Fruit fly (Drosophila melanogaster) whole organism, prepupa: ENCODE data around the gene CG12535.

Source experiments
- CG11294 ChIP-seq: fragments of 200-800 bp; sonication (Bioruptor generic); IDR thresholded peaks from 2 replicates; pipeline ENCODE4 v1.3.6; 2022; ENCODE audit warnings: missing biosample characterization, missing genetic modification characterization
- CG11902 ChIP-seq: fragments of 200-800 bp; sonication (Bioruptor generic); optimal IDR thresholded peaks from 3 replicates; lab custom pipeline; 2016; ENCODE audit warnings: missing biosample characterization, missing genetic modification characterization
- CG15336 ChIP-seq: fragments of 200-800 bp; sonication (Bioruptor generic); IDR thresholded peaks from 2 replicates; pipeline ENCODE4 v1.3.6; 2022; ENCODE audit warnings: missing biosample characterization, missing genetic modification characterization
- CG3032 ChIP-seq: fragments of 200-800 bp; optimal IDR thresholded peaks from 2 replicates; lab custom pipeline; 2019; ENCODE audit warnings: missing biosample characterization, mild to moderate bottlenecking, missing genetic modification characterization, moderate library complexity
- CG32006 ChIP-seq: fragments of 200-800 bp; sonication (Bioruptor generic); optimal IDR thresholded peaks from 3 replicates; lab custom pipeline; 2017; ENCODE audit warnings: missing biosample characterization, mild to moderate bottlenecking, missing genetic modification characterization
- CG3919 ChIP-seq: fragments of 200-800 bp; sonication (Bioruptor generic); optimal IDR thresholded peaks from 3 replicates; lab custom pipeline; 2016; ENCODE audit warnings: missing biosample characterization, missing genetic modification characterization
- CG4318 ChIP-seq: fragments of 200-800 bp; sonication (Bioruptor generic); optimal IDR thresholded peaks from 3 replicates; lab custom pipeline; 2017; ENCODE audit warnings: missing biosample characterization, mild to moderate bottlenecking, missing genetic modification characterization
- CG6163 ChIP-seq: fragments of 200-800 bp; sonication (Bioruptor generic); IDR thresholded peaks from 3 replicates; pipeline ENCODE4 v1.3.6; 2022; ENCODE audit warnings: missing biosample characterization, missing genetic modification characterization
- CG6276 ChIP-seq: fragments of 200-800 bp; sonication (Bioruptor generic); optimal IDR thresholded peaks from 2 replicates; lab custom pipeline; 2017; ENCODE audit warnings: missing biosample characterization, mild to moderate bottlenecking, missing genetic modification characterization
- CG6854 ChIP-seq: fragments of 200-800 bp; sonication (Bioruptor generic); optimal IDR thresholded peaks from 2 replicates; lab custom pipeline; 2017; ENCODE audit warnings: missing biosample characterization, mild to moderate bottlenecking, missing genetic modification characterization
- CG8119 ChIP-seq: fragments of 200-800 bp; sonication (Bioruptor generic); IDR thresholded peaks from 3 replicates; pipeline ENCODE4 v1.3.6; 2022; ENCODE audit warnings: missing biosample characterization, missing genetic modification characterization
- CG8632 ChIP-seq: fragments of 200-800 bp; sonication (Bioruptor generic); optimal IDR thresholded peaks from 3 replicates; lab custom pipeline; 2016; ENCODE audit warnings: missing biosample characterization, missing genetic modification characterization
- Eip78C ChIP-seq: fragments of 200-800 bp; sonication (Bioruptor generic); peaks from one replicate; lab custom pipeline; 2016; ENCODE audit warnings: missing biosample characterization, missing genetic modification characterization
- Eip93F ChIP-seq: fragments of 200-800 bp; sonication (Bioruptor generic); optimal IDR thresholded peaks from 2 replicates; lab custom pipeline; 2016; ENCODE audit warnings: missing biosample characterization, mild to moderate bottlenecking, missing genetic modification characterization
- Gug ChIP-seq: fragments of 200-800 bp; sonication (Bioruptor generic); IDR thresholded peaks from 2 replicates; pipeline ENCODE4 v1.3.6; 2022; ENCODE audit warnings: missing biosample characterization, missing genetic modification characterization
- Hr4 ChIP-seq: fragments of 200-800 bp; sonication (Bioruptor generic); optimal IDR thresholded peaks from 3 replicates; lab custom pipeline; 2016; ENCODE audit warnings: missing biosample characterization, missing genetic modification characterization
- Lpt ChIP-seq: fragments of 200-800 bp; sonication (Bioruptor generic); optimal IDR thresholded peaks from 3 replicates; lab custom pipeline; 2016; ENCODE audit warnings: missing biosample characterization, missing genetic modification characterization
- Met ChIP-seq: fragments of 200-800 bp; sonication (Bioruptor generic); optimal IDR thresholded peaks from 3 replicates; lab custom pipeline; 2016; ENCODE audit warnings: missing biosample characterization, missing genetic modification characterization
- OdsH ChIP-seq: fragments of 200-800 bp; sonication (Bioruptor generic); optimal IDR thresholded peaks from 3 replicates; lab custom pipeline; 2016; ENCODE audit warnings: missing biosample characterization, missing genetic modification characterization
- Sox102F ChIP-seq: fragments of 200-800 bp; sonication (Bioruptor generic); optimal IDR thresholded peaks from 2 replicates; lab custom pipeline; 2016; ENCODE audit warnings: missing biosample characterization, mild to moderate bottlenecking, missing genetic modification characterization
- Sox14 ChIP-seq: fragments of 200-800 bp; sonication (Bioruptor generic); optimal IDR thresholded peaks from 3 replicates; lab custom pipeline; 2016; ENCODE audit warnings: missing biosample characterization, missing genetic modification characterization
- Sox15 ChIP-seq: fragments of 200-800 bp; sonication (Bioruptor generic); optimal IDR thresholded peaks from 3 replicates; lab custom pipeline; 2016; ENCODE audit warnings: missing biosample characterization, missing genetic modification characterization
- achi ChIP-seq: fragments of 200-800 bp; sonication (Bioruptor generic); optimal IDR thresholded peaks from 3 replicates; lab custom pipeline; 2016; ENCODE audit warnings: missing biosample characterization, missing genetic modification characterization
- acj6 ChIP-seq: fragments of 200-800 bp; sonication (Bioruptor generic); optimal IDR thresholded peaks from 3 replicates; lab custom pipeline; 2016; ENCODE audit warnings: missing biosample characterization, missing genetic modification characterization
- dac ChIP-seq: fragments of 200-800 bp; sonication (Bioruptor generic); optimal IDR thresholded peaks from 2 replicates; lab custom pipeline; 2017; ENCODE audit warnings: missing biosample characterization, mild to moderate bottlenecking, missing genetic modification characterization
- dsx ChIP-seq: fragments of 200-800 bp; optimal IDR thresholded peaks from 3 replicates; lab custom pipeline; 2019; ENCODE audit warnings: missing biosample characterization, mild to moderate bottlenecking, missing genetic modification characterization, moderate library complexity; ENCODE audit not compliant: poor library complexity, severe bottlenecking
- eg ChIP-seq: fragments of 200-800 bp; sonication (Bioruptor generic); IDR thresholded peaks from 3 replicates; pipeline ENCODE4 v1.3.6; 2022; ENCODE audit warnings: missing biosample characterization, missing genetic modification characterization
- fkh ChIP-seq: fragments of 200-800 bp; sonication (Bioruptor generic); optimal IDR thresholded peaks from 3 replicates; lab custom pipeline; 2017; ENCODE audit warnings: missing biosample characterization, mild to moderate bottlenecking, missing genetic modification characterization, moderate library complexity
- lz ChIP-seq: fragments of 200-800 bp; sonication (Bioruptor generic); optimal IDR thresholded peaks from 3 replicates; lab custom pipeline; 2016; ENCODE audit warnings: missing biosample characterization, missing genetic modification characterization
- net ChIP-seq: fragments of 200-800 bp; sonication (Bioruptor generic); optimal IDR thresholded peaks from 3 replicates; lab custom pipeline; 2016; ENCODE audit warnings: missing biosample characterization, missing genetic modification characterization
- pdm3 ChIP-seq: fragments of 200-800 bp; sonication (Bioruptor generic); optimal IDR thresholded peaks from 3 replicates; lab custom pipeline; 2016; ENCODE audit warnings: missing biosample characterization, missing genetic modification characterization
- salr ChIP-seq, 2 experiments: fragments of 200-800 bp; sonication (Bioruptor generic); optimal IDR thresholded peaks; 3 replicates each; lab custom pipeline; 2016 to 2018; ENCODE audit warnings: missing biosample characterization in 2 of 2, missing genetic modification characterization in 2 of 2, mild to moderate bottlenecking in 1 of 2

CG12535 gene

dm6 chrX:3457518-3457917, 8.8 kb upstream of the CG12535 start:
- TF ChIP-seq eg (GFP tag; lab: Robert Waterston, UW): peak; percentile 53; the same call in 1 of the 3 replicates
- no peak for TF ChIP-seq OdsH (GFP tag; lab: Kevin White, UChicago)
- peak; percentile 35 for TF ChIP-seq CG32006
- no peak for TF ChIP-seq CG6854 (GFP tag; lab: Kevin White, UChicago)
- peak; percentile 23; the same call in 1 of the 2 replicates for TF ChIP-seq CG11294 (GFP tag; lab: Robert Waterston, UW)
- no peak for TF ChIP-seq CG11902 (GFP tag; lab: Kevin White, UChicago)
- 0 out of 3 replicates have a peak, but pooled peaks have one; percentile 11 for TF ChIP-seq CG6163 (GFP tag; lab: Robert Waterston, UW)
- TF ChIP-seq CG8632 (GFP tag; lab: Kevin White, UChicago): no peak
- TF ChIP-seq dsx (GFP tag; lab: Kevin White, UChicago): no peak
- TF ChIP-seq CG8119 (GFP tag; lab: Robert Waterston, UW): 0 out of 3 replicates have a peak, but pooled peaks have one; percentile 19
- no peak for TF ChIP-seq lz (GFP tag; lab: Kevin White, UChicago)
- peak; percentile 41; the same call in 1 of the 2 replicates for TF ChIP-seq CG15336
- no peak for TF ChIP-seq Sox14 (GFP tag; lab: Kevin White, UChicago)
- peak; percentile 36; the same call in 1 of the 2 replicates for TF ChIP-seq Gug (GFP tag; lab: Robert Waterston, UW)

- TF ChIP-seq CG15336 (peak; percentile 25; the same call in 1 of the 2 replicates), Sox15 (GFP tag; lab: Kevin White, UChicago) (no peak), Lpt (GFP tag; lab: Kevin White, UChicago) (no peak), eg (GFP tag; lab: Robert Waterston, UW) (peak; percentile 44; the same call in 1 of the 3 replicates), CG4318 (GFP tag; lab: Kevin White, UChicago) (peak; percentile 14), CG32006 (peak; percentile 44)
- TF ChIP-seq, all 60 proteins: peak for 4
These were observed 6.8 kb upstream of the CG12535 start for dm6 chrX:3455431-3456001.

- TF ChIP-seq Sox102F (GFP tag; lab: Kevin White, UChicago) (no peak), net (GFP tag; lab: Kevin White, UChicago) (peak; percentile 40), dac (GFP tag; lab: Kevin White, UChicago) (peak; percentile 61), CG8119 (GFP tag; lab: Robert Waterston, UW) (peak; percentile 86), Lpt (GFP tag; lab: Kevin White, UChicago) (peak; percentile 47), acj6 (GFP tag; lab: Kevin White, UChicago) (peak; percentile 11), achi (GFP tag; lab: Kevin White, UChicago) (peak; percentile 43), CG6163 (GFP tag; lab: Robert Waterston, UW) (peak; percentile 84), OdsH (GFP tag; lab: Kevin White, UChicago) (peak; percentile 43), eg (GFP tag; lab: Robert Waterston, UW) (peak; percentile 88), CG3919 (peak; percentile 36), fkh (no peak), pdm3 (GFP tag; lab: Kevin White, UChicago) (peak; percentile 43), CG4318 (GFP tag; lab: Kevin White, UChicago) (peak; percentile 55), Eip93F (GFP tag; lab: Kevin White, UChicago) (no peak), CG15336 (peak; percentile 88), Hr4 (peak; percentile 84), CG11294 (GFP tag; lab: Robert Waterston, UW) (peak; percentile 59; the same call in 1 of the 2 replicates), salr (GFP tag; optimal IDR thresholded peaks at IDR 0.05; lab: Kevin White, UChicago) (peak in 1 of 2 experiments; percentile 61), Sox14 (GFP tag; lab: Kevin White, UChicago) (peak; percentile 22), CG3032 (tag; lab: Kevin White, UChicago) (no peak), Gug (GFP tag; lab: Robert Waterston, UW) (peak; percentile 65), Met (GFP tag; lab: Kevin White, UChicago) (no peak), Eip78C (GFP tag; lab: Kevin White, UChicago) (peak; percentile 60), CG6276 (peak; percentile 82), Sox15 (GFP tag; lab: Kevin White, UChicago) (no peak), CG32006 (peak; percentile 83)
These were observed 6.0 kb upstream of the CG12535 start for dm6 chrX:3454715-3455114.
